Fruit fly (Drosophila melanogaster): ENCODE measurements around the gene Smr.
A peak's percentile ranks its signal among the peaks of the same experiment; 100 is the strongest.

Gene Smr

DNA sequence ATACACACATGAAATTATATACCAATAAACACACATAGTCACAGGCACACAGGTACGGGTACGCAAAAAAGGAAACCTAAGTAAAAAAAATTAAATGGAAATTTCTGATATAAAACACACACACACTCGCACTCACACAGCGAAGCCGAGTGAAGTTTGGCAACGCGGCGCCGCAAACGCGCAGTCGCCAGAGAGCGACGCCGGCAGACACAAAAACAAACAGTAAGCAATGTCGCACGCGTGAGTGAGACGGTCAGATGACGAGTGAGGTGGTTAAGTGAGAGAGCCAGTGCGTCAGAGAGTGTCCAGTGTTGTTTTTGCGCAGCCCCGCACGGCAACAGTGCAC is 8.1 kb upstream of the Smr start (continued):
- TF ChIP-seq sqz (GFP tag; optimal IDR thresholded peaks at IDR 0.05) (peak; percentile 44), cato (GFP tag; optimal IDR thresholded peaks at IDR 0.05; ENCODE audit: borderline replicate concordance) (no peak), CG10274 (GFP tag; optimal IDR thresholded peaks at IDR 0.05) (no peak), unc-4 (GFP tag; IDR thresholded peaks at IDR 0.05; ENCODE audit: partially characterized antibody) (0 out of 2 replicates have a peak, but pooled peaks have one; percentile 9), chinmo (GFP tag; IDR thresholded peaks at IDR 0.05; ENCODE audit: partially characterized antibody) (peak; percentile 95), CG17912 (GFP tag; optimal IDR thresholded peaks at IDR 0.05) (no peak), C15 (GFP tag; IDR thresholded peaks at IDR 0.05) (no peak), Adf1 (GFP tag; IDR thresholded peaks at IDR 0.05) (peak; percentile 78; the same call in 1 of the 2 replicates), sim (GFP tag; IDR thresholded peaks at IDR 0.05) (no peak), CG1024 (GFP tag; IDR thresholded peaks at IDR 0.05) (no peak), usp (GFP tag; optimal IDR thresholded peaks at IDR 0.05) (no peak), Ets97D (GFP tag; optimal IDR thresholded peaks at IDR 0.05) (no peak), jumu (GFP tag; optimal IDR thresholded peaks at IDR 0.05) (no peak), mam (GFP tag; optimal IDR thresholded peaks at IDR 0.05) (no peak), CG12071 (GFP tag; optimal IDR thresholded peaks at IDR 0.05) (no peak), Six4 (GFP tag; optimal IDR thresholded peaks at IDR 0.05) (no peak), Opbp (GFP tag; IDR thresholded peaks at IDR 0.05; ENCODE audit: partially characterized antibody) (0 out of 3 replicates have a peak, but pooled peaks have one; percentile 15), CG3407 (GFP tag; optimal IDR thresholded peaks at IDR 0.05) (peak; percentile 100)

- no peak for TF ChIP-seq CG15696 (tag; optimal IDR thresholded peaks at IDR 0.05)
- no peak for TF ChIP-seq ken (GFP tag; IDR thresholded peaks at IDR 0.05)
- no peak for TF ChIP-seq hkb (optimal IDR thresholded peaks at IDR 0.05)
- no peak for TF ChIP-seq hkb (GFP tag; IDR thresholded peaks at IDR 0.05)
- TF ChIP-seq Drgx (GFP tag; IDR thresholded peaks at IDR 0.05), result peak; percentile 53
- no peak for TF ChIP-seq CG6175 (GFP tag; IDR thresholded peaks at IDR 0.05)
- TF ChIP-seq ham (GFP tag; IDR thresholded peaks at IDR 0.05), result no peak
- TF ChIP-seq CG11247 (GFP tag; IDR thresholded peaks at IDR 0.05), result 0 out of 2 replicates have a peak, but pooled peaks have one; percentile 12
- no peak for TF ChIP-seq CG16813 (GFP tag; IDR thresholded peaks at IDR 0.05; ENCODE audit: partially characterized antibody)
- peak; percentile 77 for TF ChIP-seq bigmax (GFP tag; optimal IDR thresholded peaks at IDR 0.05)
- no peak for TF ChIP-seq Lpt (GFP tag; optimal IDR thresholded peaks at IDR 0.05)
- no peak for TF ChIP-seq CG6683 (GFP tag; optimal IDR thresholded peaks at IDR 0.05)
- no peak for TF ChIP-seq tap (tag; optimal IDR thresholded peaks at IDR 0.05)
- no peak for TF ChIP-seq CG17361 (GFP tag; IDR thresholded peaks at IDR 0.05)
- no peak for TF ChIP-seq ftz-f1 (GFP tag; optimal IDR thresholded peaks at IDR 0.05)
- no peak for TF ChIP-seq CG8765 (GFP tag; IDR thresholded peaks at IDR 0.05)
- TF ChIP-seq Lhr (GFP tag; optimal IDR thresholded peaks at IDR 0.05), result no peak
- TF ChIP-seq Adf1 (GFP tag; IDR thresholded peaks at IDR 0.05), result peak; percentile 70
- TF ChIP-seq H2.0 (GFP tag; IDR thresholded peaks at IDR 0.05), result no peak
- TF ChIP-seq gem (tag; optimal IDR thresholded peaks at IDR 0.05), result peak; percentile 2
- TF ChIP-seq corto (GFP tag; optimal IDR thresholded peaks at IDR 0.05), result peak; percentile 38
- TF ChIP-seq cwo (GFP tag; optimal IDR thresholded peaks at IDR 0.05), result no peak
- TF ChIP-seq CG14710 (tag; optimal IDR thresholded peaks at IDR 0.05), result no peak
- peak; percentile 9 for TF ChIP-seq CG9727 (GFP tag; optimal IDR thresholded peaks at IDR 0.05)
- TF ChIP-seq CG1832 (GFP tag; optimal IDR thresholded peaks at IDR 0.05), result peak; percentile 31
- TF ChIP-seq salm (tag; optimal IDR thresholded peaks at IDR 0.05), result no peak
- TF ChIP-seq CG2678 (tag; optimal IDR thresholded peaks at IDR 0.05), result peak; percentile 12
- no peak for TF ChIP-seq CG17385 (GFP tag; optimal IDR thresholded peaks at IDR 0.05)
- TF ChIP-seq Tbp (GFP tag; optimal IDR thresholded peaks at IDR 0.05), result no peak
- TF ChIP-seq scrt (GFP tag; optimal IDR thresholded peaks at IDR 0.05), result peak; percentile 89
- TF ChIP-seq sisA (GFP tag; IDR thresholded peaks at IDR 0.05), result no peak
- no peak for TF ChIP-seq MBD-R2 (GFP tag; IDR thresholded peaks at IDR 0.05)
- no peak for TF ChIP-seq CG12769 (tag; optimal IDR thresholded peaks at IDR 0.05)
Measured at dm6 chrX:12749891-12750581, 7.6 kb upstream of the Smr start.
